Worm (Caenorhabditis elegans) whole organism, L4 larva: ENCODE measurements around the gene natb-1.
A peak's percentile ranks its signal among the peaks of the same experiment; 100 is the strongest.

Source experiments
- F44E2.7 ChIP-seq: fragments of 200-800 bp; sonication (Bioruptor generic); IDR thresholded peaks from 2 replicates; pipeline ENCODE4 v2.1.2; 2022; ENCODE audit warnings: missing genetic modification characterization, missing compliant biosample characterization
- F49E8.2 ChIP-seq: sonication (generic microtip); optimal IDR thresholded peaks from 2 replicates; lab custom pipeline; 2016; ENCODE audit warnings: missing compliant biosample characterization, mild to moderate bottlenecking, missing genetic modification characterization, borderline replicate concordance
- T20F7.1 ChIP-seq: fragments of 200-800 bp; sonication (Bioruptor generic); optimal IDR thresholded peaks from 2 replicates; lab custom pipeline; 2018; ENCODE audit warnings: mild to moderate bottlenecking, missing genetic modification characterization, missing compliant biosample characterization
- Y75B8A.6 ChIP-seq: fragments of 200-800 bp; sonication (Bioruptor generic); IDR thresholded peaks from 2 replicates; pipeline ENCODE4 v1.3.6; 2022; ENCODE audit warnings: missing genetic modification reagents, missing genetic modification characterization, missing compliant biosample characterization
- aha-1 ChIP-seq: fragments of 150-350 bp; peaks from one replicate; lab custom pipeline; 2014; ENCODE audit warnings: missing biosample characterization, missing genetic modification characterization
- aly-2 ChIP-seq: sonication (generic microtip); optimal IDR thresholded peaks from 2 replicates; lab custom pipeline; 2018; ENCODE audit warnings: missing biosample characterization, missing genetic modification characterization
- ama-1 ChIP-seq: fragments of 150-350 bp; optimal IDR thresholded peaks from 2 replicates; lab custom pipeline; 2014; ENCODE audit warnings: inconsistent platforms, mixed read lengths
- attf-4 ChIP-seq: sonication (generic microtip); optimal IDR thresholded peaks from 3 replicates; lab custom pipeline; 2017; ENCODE audit warnings: missing biosample characterization, missing genetic modification characterization
- ceh-28 ChIP-seq: fragments of 150-350 bp; optimal IDR thresholded peaks from 2 replicates; lab custom pipeline; 2014; ENCODE audit warnings: missing biosample characterization, missing genetic modification reagents, missing genetic modification characterization
- daf-16 ChIP-seq, 3 experiments: sonication (generic microtip); optimal IDR thresholded peaks; 2 replicates each; lab custom pipeline; 2016 to 2017; ENCODE audit warnings: missing genetic modification characterization in 3 of 3, missing genetic modification reagents in 3 of 3, mild to moderate bottlenecking in 2 of 3, missing compliant biosample characterization in 2 of 3, missing biosample characterization in 1 of 3, moderate library complexity in 1 of 3
- dpl-1 ChIP-seq: fragments of 150-350 bp; optimal IDR thresholded peaks from 2 replicates; lab custom pipeline; 2014; ENCODE audit warnings: missing biosample characterization, missing genetic modification reagents, missing genetic modification characterization
- dve-1 ChIP-seq: sonication (generic microtip); optimal IDR thresholded peaks from 2 replicates; lab custom pipeline; 2017; ENCODE audit warnings: antibody characterized with exemption, mild to moderate bottlenecking, missing genetic modification characterization, missing compliant biosample characterization; ENCODE audit not compliant: insufficient read depth
- gei-8 ChIP-seq: fragments of 200-800 bp; sonication (Bioruptor generic); optimal IDR thresholded peaks from 2 replicates; lab custom pipeline; 2018; ENCODE audit warnings: mild to moderate bottlenecking, missing genetic modification characterization, missing compliant biosample characterization
- hmg-1.1 ChIP-seq: fragments of 200-800 bp; sonication (Bioruptor generic); IDR thresholded peaks from 2 replicates; pipeline ENCODE4 v1.3.6; 2022; ENCODE audit warnings: missing genetic modification reagents, missing genetic modification characterization, missing compliant biosample characterization
- lin-1 ChIP-seq: fragments of 200-800 bp; sonication (Bioruptor generic); IDR thresholded peaks from 2 replicates; pipeline ENCODE4 v1.3.6; 2022; ENCODE audit warnings: missing genetic modification reagents, missing genetic modification characterization, missing compliant biosample characterization
- lin-13 ChIP-seq: fragments of 150-350 bp; optimal IDR thresholded peaks from 2 replicates; lab custom pipeline; 2014; ENCODE audit warnings: missing biosample characterization, missing genetic modification reagents, missing genetic modification characterization
- lin-38 ChIP-seq: fragments of 200-800 bp; sonication (Bioruptor generic); IDR thresholded peaks from 2 replicates; pipeline ENCODE4 v1.3.6; 2022; ENCODE audit warnings: missing genetic modification reagents, missing genetic modification characterization, missing compliant biosample characterization
- mep-1 ChIP-seq: fragments of 150-350 bp; sonication (generic microtip); optimal IDR thresholded peaks from 3 replicates; lab custom pipeline; 2014; ENCODE audit warnings: missing biosample characterization, missing genetic modification characterization
- nhr-10 ChIP-seq: fragments of 150-350 bp; optimal IDR thresholded peaks from 2 replicates; lab custom pipeline; 2014; ENCODE audit warnings: missing biosample characterization, missing genetic modification characterization
- nhr-102 ChIP-seq: sonication (generic microtip); optimal IDR thresholded peaks from 2 replicates; lab custom pipeline; 2016; ENCODE audit warnings: mild to moderate bottlenecking, missing genetic modification characterization, moderate library complexity, missing compliant biosample characterization
- nhr-11 ChIP-seq: fragments of 150-350 bp; optimal IDR thresholded peaks from 2 replicates; lab custom pipeline; 2014; ENCODE audit warnings: missing biosample characterization, missing genetic modification characterization
- nhr-237 ChIP-seq: sonication (generic microtip); optimal IDR thresholded peaks from 2 replicates; lab custom pipeline; 2017; ENCODE audit warnings: missing biosample characterization, missing genetic modification characterization
- nhr-28 ChIP-seq: fragments of 150-350 bp; optimal IDR thresholded peaks from 2 replicates; lab custom pipeline; 2014; ENCODE audit warnings: missing biosample characterization, missing genetic modification characterization
- nhr-48 ChIP-seq: sonication (generic microtip); optimal IDR thresholded peaks from 2 replicates; lab custom pipeline; 2016; ENCODE audit warnings: mild to moderate bottlenecking, missing genetic modification characterization, missing compliant biosample characterization
- nhr-76 ChIP-seq: fragments of 150-350 bp; optimal IDR thresholded peaks from 2 replicates; lab custom pipeline; 2014; ENCODE audit warnings: missing biosample characterization, missing genetic modification characterization
- php-3 ChIP-seq: fragments of 200-800 bp; sonication (Bioruptor generic); IDR thresholded peaks from 2 replicates; pipeline ENCODE4 v1.3.6; 2022; ENCODE audit warnings: missing genetic modification reagents, missing genetic modification characterization, missing compliant biosample characterization
- pqm-1 ChIP-seq: sonication (generic microtip); optimal IDR thresholded peaks from 2 replicates; lab custom pipeline; 2017; ENCODE audit warnings: missing biosample characterization, missing genetic modification characterization
- rbr-2 ChIP-seq: sonication (generic microtip); optimal IDR thresholded peaks from 2 replicates; lab custom pipeline; 2016; ENCODE audit warnings: missing genotype, missing genetic modification characterization, missing compliant biosample characterization
- spr-1 ChIP-seq: sonication (generic microtip); optimal IDR thresholded peaks from 2 replicates; lab custom pipeline; 2016; ENCODE audit warnings: mild to moderate bottlenecking, missing genetic modification characterization, missing compliant biosample characterization
- spr-3 ChIP-seq: fragments of 200-800 bp; sonication (Bioruptor generic); optimal IDR thresholded peaks from 2 replicates; lab custom pipeline; 2018; ENCODE audit warnings: mild to moderate bottlenecking, missing genetic modification characterization, missing compliant biosample characterization
- tag-97 ChIP-seq: fragments of 200-800 bp; sonication (Bioruptor generic); IDR thresholded peaks from 2 replicates; pipeline ENCODE4 v1.3.6; 2022; ENCODE audit warnings: missing genetic modification characterization, missing compliant biosample characterization
- unc-39 ChIP-seq: sonication (generic microtip); optimal IDR thresholded peaks from 2 replicates; lab custom pipeline; 2017; ENCODE audit warnings: missing biosample characterization, missing genetic modification characterization
- unc-62 ChIP-seq, 3 experiments: fragments of 150-350 bp in 1 of 3; sonication (generic microtip); optimal IDR thresholded peaks in 2 of 3; peaks in 1 of 3; 1 replicate in 1 of 3; 2 replicates in 2 of 3; lab custom pipeline; 2014 to 2017; ENCODE audit warnings: missing biosample characterization in 3 of 3, missing genetic modification characterization in 3 of 3, missing genetic modification reagents in 3 of 3, missing genotype in 1 of 3
- zfp-2 ChIP-seq: sonication (generic microtip); optimal IDR thresholded peaks from 2 replicates; lab custom pipeline; 2016; ENCODE audit warnings: mild to moderate bottlenecking, missing genetic modification characterization, missing compliant biosample characterization
- zfp-3 ChIP-seq: fragments of 200-800 bp; sonication (Bioruptor generic); conservative IDR thresholded peaks from 2 replicates; pipeline ENCODE4 v1.3.6; 2022; ENCODE audit warnings: missing genetic modification reagents, missing genetic modification characterization, missing compliant biosample characterization
- zip-2 ChIP-seq: fragments of 150-350 bp; optimal IDR thresholded peaks from 2 replicates; lab custom pipeline; 2014; ENCODE audit warnings: missing biosample characterization, missing genetic modification characterization
- ztf-11 ChIP-seq: fragments of 150-350 bp; optimal IDR thresholded peaks from 2 replicates; lab custom pipeline; 2014; ENCODE audit warnings: missing biosample characterization, missing genetic modification characterization
- ztf-7 ChIP-seq: fragments of 150-350 bp; optimal IDR thresholded peaks from 2 replicates; lab custom pipeline; 2014; ENCODE audit warnings: missing biosample characterization, missing genetic modification characterization

Gene natb-1

DNA sequence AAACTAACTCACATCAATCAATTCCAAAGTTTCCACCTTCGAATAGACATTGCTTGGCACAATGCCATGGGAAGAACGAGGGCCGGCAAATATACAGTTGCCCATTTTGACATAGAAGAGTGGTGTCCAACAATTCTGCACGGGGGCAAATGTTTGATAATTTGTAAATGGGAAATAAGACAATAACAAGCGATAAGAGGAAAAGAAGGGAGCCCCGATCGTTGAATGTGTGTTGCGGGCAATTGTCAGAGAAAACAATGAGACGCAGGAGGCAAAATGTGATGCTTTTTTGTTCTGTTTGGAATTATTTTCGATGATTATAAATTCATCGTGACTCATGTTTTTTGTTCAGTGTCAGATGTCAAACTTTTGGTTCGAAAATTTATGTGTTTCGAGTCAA is 27.0 kb downstream of the natb-1 start, which contains the start of gene pals-34:
TSS of gene pals-34 (minus strand) at position 280 of the 400 bp plus-strand sequence.
- TF ChIP-seq spr-1 (tag; lab: Kevin White, UChicago): no peak
- no peak for TF ChIP-seq daf-16 (GFP tag; optimal IDR thresholded peaks at IDR 0.05; lab: Kevin White, UChicago)
- TF ChIP-seq daf-16 (tag; optimal IDR thresholded peaks at IDR 0.05; lab: Kevin White, UChicago): peak; percentile 80
- TF ChIP-seq nhr-48: no peak
- TF ChIP-seq gei-8 (GFP tag; lab: Kevin White, UChicago): no peak
- TF ChIP-seq F44E2.7 (GFP tag; lab: Robert Waterston, UW): no peak
- TF ChIP-seq aha-1: peak; percentile 24

DNA sequence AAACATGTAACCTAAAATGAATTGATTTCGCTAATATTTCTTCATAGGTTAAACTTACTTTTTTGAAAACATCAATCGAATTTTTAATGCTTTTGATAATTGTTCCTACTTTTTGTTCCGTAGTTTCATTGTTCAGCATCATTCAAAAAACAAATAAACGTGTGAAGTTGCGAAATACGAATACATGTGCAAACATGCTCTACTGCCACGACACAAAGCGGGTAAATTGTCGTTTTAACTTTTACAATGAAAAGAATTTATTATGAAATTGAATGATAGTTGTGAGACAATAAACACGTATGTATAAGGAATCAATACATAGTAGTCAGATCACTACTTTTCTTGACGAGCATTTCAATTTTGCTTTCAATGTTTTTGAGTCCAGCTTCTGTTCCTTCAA is 28.1 kb downstream of the natb-1 start, which contains the start of gene F26D11.12:
TSS of gene F26D11.12 (minus strand) at position 145 of the 400 bp plus-strand sequence.
- TF ChIP-seq spr-3 (GFP tag; lab: Kevin White, UChicago): no peak
- TF ChIP-seq aly-2 (tag; lab: Kevin White, UChicago): no peak
- TF ChIP-seq pqm-1 (tag; lab: Kevin White, UChicago): peak; percentile 50
- TF ChIP-seq T20F7.1 (GFP tag; lab: Kevin White, UChicago): peak; percentile 15
- TF ChIP-seq nhr-102: no peak
- 0 out of 2 replicates have a peak, but pooled peaks have one; percentile 17 for TF ChIP-seq php-3 (GFP tag; lab: Robert Waterston, UW)
- no peak for TF ChIP-seq ztf-7
- no peak for TF ChIP-seq nhr-10
- TF ChIP-seq unc-62 (GFP tag; optimal IDR thresholded peaks at IDR 0.05 in 1 of 2; lab: Kevin White, UChicago): peak in 1 of 2 experiments; percentile 83
- TF ChIP-seq unc-62 (tag; optimal IDR thresholded peaks at IDR 0.05; lab: Kevin White, UChicago): no peak
- TF ChIP-seq dve-1: peak; percentile 38
- no peak for TF ChIP-seq F49E8.2
- TF ChIP-seq nhr-237 (tag; lab: Kevin White, UChicago): no peak
- no peak for TF ChIP-seq attf-4 (tag; lab: Kevin White, UChicago)
- TF ChIP-seq dpl-1 (GFP tag; lab: Kevin White, UChicago): peak; percentile 69
- TF ChIP-seq unc-39 (tag; lab: Kevin White, UChicago): no peak
- no peak for TF ChIP-seq mep-1 (tag; lab: Kevin White, UChicago)
- no peak for TF ChIP-seq rbr-2 (tag; lab: Kevin White, UChicago)
- no peak for TF ChIP-seq ceh-28 (tag; lab: Kevin White, UChicago)
- TF ChIP-seq lin-1: no peak
- TF ChIP-seq ztf-11 (tag; lab: Kevin White, UChicago): no peak
- no peak for TF ChIP-seq tag-97 (GFP tag; lab: Robert Waterston, UW)
- peak; percentile 10 for TF ChIP-seq nhr-28 (tag; lab: Kevin White, UChicago)
- no peak for TF ChIP-seq daf-16 (GFP tag; optimal IDR thresholded peaks at IDR 0.05; lab: Kevin White, UChicago)
- TF ChIP-seq daf-16 (tag; optimal IDR thresholded peaks at IDR 0.05; lab: Kevin White, UChicago): peak; percentile 67
- TF ChIP-seq ama-1 (lab: Kevin White, UChicago): no peak

DNA sequence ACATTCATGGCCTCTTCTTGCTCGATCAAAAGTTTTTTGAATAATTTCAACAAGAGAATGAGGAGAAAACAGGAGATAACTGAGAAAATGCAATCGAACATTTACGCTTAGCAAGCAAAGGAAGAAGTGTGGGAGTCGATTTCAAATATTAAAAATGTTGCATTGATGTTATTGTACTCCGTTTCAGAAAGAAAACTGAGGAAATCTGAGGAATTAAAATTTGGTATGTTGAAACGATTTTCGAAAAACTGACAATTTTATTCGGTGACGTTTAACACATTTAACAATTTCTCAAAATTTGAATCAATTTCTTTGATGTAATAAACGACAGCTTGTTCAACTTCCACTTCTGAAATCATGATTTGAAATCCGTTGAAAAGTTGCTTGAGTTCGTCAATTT is 28.7 kb downstream of the natb-1 start, which contains the start of gene F26D11.13:
TSS of gene F26D11.13 (minus strand) at position 101 of the 400 bp plus-strand sequence.
- no peak for TF ChIP-seq lin-13 (GFP tag; lab: Kevin White, UChicago)
- no peak for TF ChIP-seq lin-38 (GFP tag; lab: Robert Waterston, UW)
- no peak for TF ChIP-seq daf-16 (GFP tag; optimal IDR thresholded peaks at IDR 0.05; lab: Kevin White, UChicago)
- no peak for TF ChIP-seq daf-16 (tag; optimal IDR thresholded peaks at IDR 0.05; lab: Kevin White, UChicago)
- no peak for TF ChIP-seq nhr-11 (tag; lab: Kevin White, UChicago)
- no peak for TF ChIP-seq Y75B8A.6 (GFP tag; lab: Robert Waterston, UW)

DNA sequence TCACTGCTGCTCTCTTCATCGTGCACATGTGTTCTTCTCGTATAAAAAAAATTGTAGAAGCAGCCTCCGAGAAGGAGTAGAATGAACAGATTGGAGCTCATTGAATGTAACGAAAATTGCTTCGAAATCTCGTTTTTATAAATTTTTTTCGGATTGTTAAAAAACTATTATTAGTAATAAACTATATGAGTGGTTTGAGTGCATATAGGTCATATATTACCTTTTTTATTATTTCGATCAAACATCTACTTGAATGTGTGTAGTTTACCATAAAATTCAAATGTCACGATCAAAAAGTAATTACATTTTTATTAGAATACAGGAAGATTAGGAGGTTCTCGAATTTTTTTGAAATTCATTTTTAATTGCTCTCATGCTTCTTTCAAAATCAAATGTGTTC is 30.4 kb downstream of the natb-1 start, which contains the start of gene clec-216:
TSS of gene clec-216 (minus strand) at position 101 of the 400 bp plus-strand sequence.
- TF ChIP-seq zfp-2 (tag; lab: Kevin White, UChicago): no peak
- TF ChIP-seq zip-2 (tag; lab: Kevin White, UChicago): no peak
- TF ChIP-seq hmg-1.1: no peak
- TF ChIP-seq Y75B8A.6 (GFP tag; lab: Robert Waterston, UW): no peak
- TF ChIP-seq nhr-102: no peak
- TF ChIP-seq F44E2.7 (GFP tag; lab: Robert Waterston, UW): no peak
- TF ChIP-seq zfp-3: no peak
- TF ChIP-seq dve-1: no peak
- TF ChIP-seq nhr-76 (tag; lab: Kevin White, UChicago): no peak
